Worm (Caenorhabditis elegans) whole organism, midembryonic: ENCODE measurements around the gene lin-29.

ENCODE experiments used
- T22C8.4 ChIP-seq: fragments of 200-800 bp; sonication (Bioruptor generic); IDR thresholded peaks from 2 replicates; pipeline ENCODE4 v1.3.6; 2022; ENCODE audit warnings: missing genetic modification characterization, missing compliant biosample characterization
- cog-1 ChIP-seq: sonication (generic microtip); optimal IDR thresholded peaks from 2 replicates; lab custom pipeline; 2016; ENCODE audit warnings: missing genetic modification characterization, missing compliant biosample characterization
- flt-1 ChIP-seq: fragments of 200-800 bp; sonication (Bioruptor generic); IDR thresholded peaks from 2 replicates; pipeline ENCODE4 v1.3.6; 2022; ENCODE audit warnings: missing genetic modification characterization, missing compliant biosample characterization
- klf-2 ChIP-seq: fragments of 200-800 bp; sonication (Bioruptor generic); conservative IDR thresholded peaks from 2 replicates; pipeline ENCODE4 v1.3.6; 2022; ENCODE audit warnings: missing genetic modification reagents, missing genetic modification characterization, missing compliant biosample characterization
- med-1 ChIP-seq: sonication (generic microtip); optimal IDR thresholded peaks from 2 replicates; lab custom pipeline; 2017; ENCODE audit warnings: missing genetic modification characterization, mild to moderate bottlenecking, missing compliant biosample characterization, antibody characterized with exemption, missing genetic modification reagents; ENCODE audit not compliant: insufficient read depth
- ref-1 ChIP-seq: fragments of 200-800 bp; sonication (Bioruptor generic); conservative IDR thresholded peaks from 2 replicates; pipeline ENCODE4 v1.3.6; 2022; ENCODE audit warnings: missing genetic modification reagents, missing genetic modification characterization, missing compliant biosample characterization
- tab-1 ChIP-seq: fragments of 200-800 bp; sonication (Bioruptor generic); IDR thresholded peaks from 2 replicates; pipeline ENCODE4 v1.3.6; 2022; ENCODE audit warnings: missing genetic modification characterization, missing compliant biosample characterization
- ztf-23 ChIP-seq: fragments of 200-800 bp; sonication (Bioruptor generic); IDR thresholded peaks from 2 replicates; pipeline ENCODE4 v1.3.6; 2022; ENCODE audit warnings: missing genetic modification reagents, missing genetic modification characterization, missing compliant biosample characterization
- ztf-29 ChIP-seq: fragments of 200-800 bp; sonication (Bioruptor generic); IDR thresholded peaks from 2 replicates; pipeline ENCODE4 v1.3.6; 2022; ENCODE audit warnings: missing genetic modification reagents, missing genetic modification characterization, missing compliant biosample characterization

The lin-29 gene

ce11 chrII:11914304-11914703 is 20.8 kb downstream of the lin-29 start, which contains the start of gene ZK930.7:
Gene ZK930.7, plus strand, starts transcription at chrII:11914604.
- TF ChIP-seq klf-2 (GFP tag; lab: Robert Waterston, UW), result no peak
- no peak for TF ChIP-seq flt-1 (GFP tag; lab: Robert Waterston, UW)
- TF ChIP-seq ztf-29 (GFP tag; lab: Robert Waterston, UW), result no peak
- TF ChIP-seq ztf-23 (GFP tag; lab: Robert Waterston, UW), result no peak
- no peak for TF ChIP-seq T22C8.4 (GFP tag; lab: Robert Waterston, UW)

- TF ChIP-seq T22C8.4 (GFP tag; lab: Robert Waterston, UW), result no peak
- no peak for TF ChIP-seq med-1
- TF ChIP-seq ref-1 (GFP tag; lab: Robert Waterston, UW), result no peak
- TF ChIP-seq cog-1 (tag; lab: Kevin White, UChicago), result no peak
- no peak for TF ChIP-seq klf-2 (GFP tag; lab: Robert Waterston, UW)
- TF ChIP-seq flt-1 (GFP tag; lab: Robert Waterston, UW), result no peak
- TF ChIP-seq tab-1, result no peak
- TF ChIP-seq ztf-29 (GFP tag; lab: Robert Waterston, UW), result no peak
- no peak for TF ChIP-seq ztf-23 (GFP tag; lab: Robert Waterston, UW)
Measured at ce11 chrII:11910569-11910968, 24.6 kb downstream of the lin-29 start.

- TF ChIP-seq cog-1 (tag; lab: Kevin White, UChicago) (no peak), T22C8.4 (GFP tag; lab: Robert Waterston, UW) (no peak), klf-2 (GFP tag; lab: Robert Waterston, UW) (no peak), ztf-29 (GFP tag; lab: Robert Waterston, UW) (no peak), ztf-23 (GFP tag; lab: Robert Waterston, UW) (no peak), flt-1 (GFP tag; lab: Robert Waterston, UW) (no peak), ref-1 (GFP tag; lab: Robert Waterston, UW) (no peak), tab-1 (no peak), med-1 (no peak)
Measured at ce11 chrII:11906217-11906616, 28.9 kb downstream of the lin-29 start, which contains the start of gene ZK930.4. Gene ZK930.4, plus strand, starts transcription at chrII:11906517.

ce11 chrII:11905023-11905422 is 30.1 kb downstream of the lin-29 start:
- TF ChIP-seq ztf-29 (GFP tag; lab: Robert Waterston, UW) (no peak; the same call in 1 of the 2 replicates), T22C8.4 (GFP tag; lab: Robert Waterston, UW) (no peak), flt-1 (GFP tag; lab: Robert Waterston, UW) (no peak), ref-1 (GFP tag; lab: Robert Waterston, UW) (no peak), tab-1 (no peak), cog-1 (tag; lab: Kevin White, UChicago) (no peak), klf-2 (GFP tag; lab: Robert Waterston, UW) (no peak), ztf-23 (GFP tag; lab: Robert Waterston, UW) (no peak), med-1 (no peak)

ce11 chrII:11902203-11902602 is 32.9 kb downstream of the lin-29 start:
- TF ChIP-seq klf-2 (GFP tag; lab: Robert Waterston, UW), result no peak
- TF ChIP-seq cog-1 (tag; lab: Kevin White, UChicago), result peak; percentile 31
- no peak for TF ChIP-seq ztf-23 (GFP tag; lab: Robert Waterston, UW)
- no peak for TF ChIP-seq T22C8.4 (GFP tag; lab: Robert Waterston, UW)

ce11 chrII:11901110-11901509 is 34.0 kb downstream of the lin-29 start, which contains the start of gene vab-23:
Gene vab-23, minus strand, starts transcription at chrII:11901210.
- TF ChIP-seq cog-1 (tag; lab: Kevin White, UChicago), result no peak

ce11 chrII:11899761-11900160 is 35.4 kb downstream of the lin-29 start:
- no peak for TF ChIP-seq cog-1 (tag; lab: Kevin White, UChicago)
- TF ChIP-seq ztf-23 (GFP tag; lab: Robert Waterston, UW), result no peak
- TF ChIP-seq med-1, result no peak
- no peak for TF ChIP-seq ref-1 (GFP tag; lab: Robert Waterston, UW)
- TF ChIP-seq ztf-29 (GFP tag; lab: Robert Waterston, UW), result no peak
- TF ChIP-seq klf-2 (GFP tag; lab: Robert Waterston, UW), result no peak
- no peak for TF ChIP-seq T22C8.4 (GFP tag; lab: Robert Waterston, UW)
- no peak for TF ChIP-seq tab-1
- no peak for TF ChIP-seq flt-1 (GFP tag; lab: Robert Waterston, UW)

- no peak for TF ChIP-seq klf-2 (GFP tag; lab: Robert Waterston, UW)
- TF ChIP-seq flt-1 (GFP tag; lab: Robert Waterston, UW), result no peak
- no peak for TF ChIP-seq cog-1 (tag; lab: Kevin White, UChicago)
- no peak for TF ChIP-seq med-1
- no peak for TF ChIP-seq ztf-29 (GFP tag; lab: Robert Waterston, UW)
- no peak for TF ChIP-seq ztf-23 (GFP tag; lab: Robert Waterston, UW)
- TF ChIP-seq ref-1 (GFP tag; lab: Robert Waterston, UW), result no peak
- no peak for TF ChIP-seq T22C8.4 (GFP tag; lab: Robert Waterston, UW)
- TF ChIP-seq tab-1, result no peak
Measured at ce11 chrII:11893323-11893722, 41.8 kb downstream of the lin-29 start, which contains the start of gene ZK930.2. Gene ZK930.2, minus strand, starts transcription at chrII:11893423.

ce11 chrII:11890596-11890995 is 44.5 kb downstream of the lin-29 start:
- TF ChIP-seq ref-1 (GFP tag; lab: Robert Waterston, UW) (no peak), flt-1 (GFP tag; lab: Robert Waterston, UW) (0 out of 2 replicates have a peak, but pooled peaks have one; percentile 55)

- TF ChIP-seq ztf-23 (GFP tag; lab: Robert Waterston, UW), result no peak
- peak; percentile 40; the same call in 1 of the 2 replicates for TF ChIP-seq flt-1 (GFP tag; lab: Robert Waterston, UW)
Measured at ce11 chrII:11889420-11890075, 45.6 kb downstream of the lin-29 start.
